Fruit fly (Drosophila melanogaster) whole organism, wandering third instar larva: ENCODE data around the gene Adi1.

Experiments
- CG9705 ChIP-seq: fragments of 200-800 bp; sonication (Bioruptor generic); optimal IDR thresholded peaks from 2 replicates; lab custom pipeline; 2018; ENCODE audit warnings: missing biosample characterization, mild to moderate bottlenecking, missing genetic modification characterization
- Hr83 ChIP-seq: fragments of 200-300 bp; sonication (Bioruptor generic); optimal IDR thresholded peaks from 2 replicates; lab custom pipeline; 2016; ENCODE audit warnings: missing biosample characterization, mild to moderate bottlenecking, missing genetic modification characterization, moderate library complexity; ENCODE audit not compliant: poor library complexity, severe bottlenecking
- Myc ChIP-seq: fragments of >200 bp; optimal IDR thresholded peaks from 2 replicates; lab custom pipeline; 2017
- fru ChIP-seq: fragments of 200-800 bp; sonication (Bioruptor generic); optimal IDR thresholded peaks from 3 replicates; lab custom pipeline; 2016; ENCODE audit warnings: missing biosample characterization, mild to moderate bottlenecking, missing genetic modification characterization

dm6 chr3L:10680728-10681306, 17.6 kb downstream of the Adi1 start:
- TF ChIP-seq fru (no peak), Hr83 (GFP tag; lab: Kevin White, UChicago) (peak; percentile 16), Myc (no peak), CG9705 (GFP tag; lab: Kevin White, UChicago) (no peak)
